Fruit fly (Drosophila melanogaster) whole organism, embryonic: ENCODE data around the gene CG43338.
A peak's percentile ranks its signal among the peaks of the same experiment; 100 is the strongest.

Source experiments
- Awh ChIP-seq: fragments of 200-800 bp; sonication (Bioruptor generic); IDR thresholded peaks from 2 replicates; pipeline ENCODE4, ENCODE4 v1.3.6; 2022; ENCODE audit warnings: missing biosample characterization, missing genetic modification characterization
- CG10321 ChIP-seq: fragments of 200-800 bp; sonication (Bioruptor generic); IDR thresholded peaks from 2 replicates; pipeline ENCODE4 v1.3.6; 2022; ENCODE audit warnings: missing biosample characterization, missing genetic modification characterization
- CG10431 ChIP-seq: fragments of 200-800 bp; sonication (Bioruptor generic); optimal IDR thresholded peaks from 3 replicates; lab custom pipeline; 2018; ENCODE audit warnings: missing biosample characterization, mild to moderate bottlenecking, missing genetic modification characterization
- CG12071 ChIP-seq: fragments of 200-800 bp; sonication (Bioruptor generic); optimal IDR thresholded peaks from 3 replicates; lab custom pipeline; 2018; ENCODE audit warnings: missing biosample characterization, mild to moderate bottlenecking, missing genetic modification characterization
- CG15269 ChIP-seq: fragments of 200-800 bp; sonication (Bioruptor generic); optimal IDR thresholded peaks from 2 replicates; lab custom pipeline; 2018; ENCODE audit warnings: missing biosample characterization, mild to moderate bottlenecking, missing genetic modification characterization, moderate library complexity
- CG16813 ChIP-seq: fragments of 200-800 bp; sonication (Bioruptor generic); IDR thresholded peaks from 3 replicates; pipeline ENCODE4 v1.3.6; 2022; ENCODE audit warnings: missing biosample characterization, missing genetic modification characterization; ENCODE audit not compliant: partially characterized antibody
- CG16815 ChIP-seq: fragments of 200-800 bp; sonication (Bioruptor generic); optimal IDR thresholded peaks from 3 replicates; lab custom pipeline; 2017; ENCODE audit warnings: missing biosample characterization, mild to moderate bottlenecking, missing genetic modification characterization
- CG17186 ChIP-seq: fragments of 200-800 bp; sonication (Bioruptor generic); optimal IDR thresholded peaks from 3 replicates; lab custom pipeline; 2017; ENCODE audit warnings: missing biosample characterization, missing genetic modification reagents, missing genetic modification characterization
- CG2129 ChIP-seq: fragments of 200-800 bp; sonication (Bioruptor generic); IDR thresholded peaks from 2 replicates; pipeline ENCODE4 v1.3.6; 2022; ENCODE audit warnings: missing biosample characterization, missing genetic modification characterization; ENCODE audit not compliant: partially characterized antibody
- CG3726 ChIP-seq: fragments of 200-800 bp; sonication (Bioruptor generic); IDR thresholded peaks from 3 replicates; pipeline ENCODE4, ENCODE4 v1.3.6; 2022; ENCODE audit warnings: missing biosample characterization, missing genetic modification characterization
- CG4328 ChIP-seq: fragments of 200-800 bp; sonication (Bioruptor generic); optimal IDR thresholded peaks from 3 replicates; lab custom pipeline; 2017; ENCODE audit warnings: missing biosample characterization, missing genetic modification reagents, missing genetic modification characterization
- CG4707 ChIP-seq: fragments of 200-800 bp; sonication (Bioruptor generic); optimal IDR thresholded peaks from 2 replicates; lab custom pipeline; 2018; ENCODE audit warnings: missing biosample characterization, mild to moderate bottlenecking, missing genetic modification characterization, moderate library complexity
- CG4820 ChIP-seq: fragments of 200-800 bp; sonication (Bioruptor generic); optimal IDR thresholded peaks from 3 replicates; lab custom pipeline; 2016; ENCODE audit warnings: missing biosample characterization, missing genetic modification characterization
- CG5245 ChIP-seq: fragments of 200-800 bp; sonication (Bioruptor generic); optimal IDR thresholded peaks from 3 replicates; lab custom pipeline; 2016; ENCODE audit warnings: missing biosample characterization, missing genetic modification characterization
- CG6813 ChIP-seq: fragments of 200-800 bp; sonication (Bioruptor generic); optimal IDR thresholded peaks from 2 replicates; lab custom pipeline; 2017; ENCODE audit warnings: missing biosample characterization, missing genetic modification characterization, mild to moderate bottlenecking, moderate library complexity, missing genetic modification reagents
- CG6854 ChIP-seq: fragments of 200-800 bp; sonication (Bioruptor generic); optimal IDR thresholded peaks from 3 replicates; lab custom pipeline; 2017; ENCODE audit warnings: missing biosample characterization, mild to moderate bottlenecking, missing genetic modification characterization
- CG7271 ChIP-seq: fragments of 200-800 bp; sonication (Bioruptor generic); optimal IDR thresholded peaks from 2 replicates; lab custom pipeline; 2018; ENCODE audit warnings: missing biosample characterization, mild to moderate bottlenecking, missing genetic modification characterization, moderate library complexity
- CG7963 ChIP-seq: fragments of 200-800 bp; sonication (Bioruptor generic); IDR thresholded peaks from 3 replicates; pipeline ENCODE4 v1.3.6; 2022; ENCODE audit warnings: missing biosample characterization, missing genetic modification characterization; ENCODE audit not compliant: partially characterized antibody
- CG9437 ChIP-seq: fragments of 200-800 bp; sonication (Bioruptor generic); optimal IDR thresholded peaks from 2 replicates; lab custom pipeline; 2018; ENCODE audit warnings: missing biosample characterization, mild to moderate bottlenecking, missing genetic modification characterization
- CG9727 ChIP-seq: fragments of 200-800 bp; sonication (Bioruptor generic); optimal IDR thresholded peaks from 3 replicates; lab custom pipeline; 2017; ENCODE audit warnings: missing biosample characterization, mild to moderate bottlenecking, missing genetic modification characterization
- Dbx ChIP-seq: fragments of 200-800 bp; sonication (Bioruptor generic); IDR thresholded peaks from 3 replicates; pipeline ENCODE4 v1.3.6; 2022; ENCODE audit warnings: missing biosample characterization, missing genetic modification characterization
- Deaf1 ChIP-seq: fragments of 200-800 bp; optimal IDR thresholded peaks from 3 replicates; lab custom pipeline; 2019; ENCODE audit warnings: missing biosample characterization, mild to moderate bottlenecking, missing genetic modification characterization, moderate library complexity
- E2f1 ChIP-seq: fragments of 200-800 bp; sonication (Bioruptor generic); IDR thresholded peaks from 2 replicates; pipeline ENCODE4 v1.3.6; 2022; ENCODE audit warnings: missing biosample characterization, missing genetic modification characterization
- HLH4C ChIP-seq: fragments of 200-800 bp; sonication (Bioruptor generic); IDR thresholded peaks from 3 replicates; pipeline ENCODE4 v1.3.6; 2022; ENCODE audit warnings: missing biosample characterization, missing genetic modification characterization; ENCODE audit not compliant: partially characterized antibody
- MBD-R2 ChIP-seq: fragments of 200-800 bp; sonication (Bioruptor generic); IDR thresholded peaks from 2 replicates; pipeline ENCODE4 v1.3.6; 2022; ENCODE audit warnings: missing biosample characterization, missing genetic modification characterization
- MTF-1 ChIP-seq: fragments of 200-800 bp; sonication (Bioruptor generic); optimal IDR thresholded peaks from 2 replicates; lab custom pipeline; 2018; ENCODE audit warnings: missing biosample characterization, mild to moderate bottlenecking, missing genetic modification characterization, borderline replicate concordance
- Mad ChIP-seq: fragments of 200-800 bp; sonication (Bioruptor generic); optimal IDR thresholded peaks from 2 replicates; lab custom pipeline; 2016; ENCODE audit warnings: missing biosample characterization, missing genetic modification characterization
- Myb ChIP-seq: fragments of 200-800 bp; sonication (Bioruptor generic); optimal IDR thresholded peaks from 2 replicates; lab custom pipeline; 2016; ENCODE audit warnings: missing biosample characterization, missing genetic modification characterization
- Oaz ChIP-seq: fragments of 200-800 bp; sonication (Bioruptor generic); IDR thresholded peaks from 2 replicates; pipeline ENCODE4 v1.3.6; 2022; ENCODE audit warnings: missing biosample characterization, missing genetic modification characterization
- Sox100B ChIP-seq: fragments of 200-800 bp; sonication (Bioruptor generic); optimal IDR thresholded peaks from 3 replicates; lab custom pipeline; 2018; ENCODE audit warnings: missing biosample characterization, mild to moderate bottlenecking, missing genetic modification characterization
- Sry-δ ChIP-seq: fragments of 200-800 bp; sonication (Bioruptor generic); optimal IDR thresholded peaks from 2 replicates; lab custom pipeline; 2016; ENCODE audit warnings: missing biosample characterization, missing genetic modification characterization
- Trl ChIP-seq, 3 experiments: fragments of >200 bp in 2 of 3; fragments of 200-800 bp in 1 of 3; sonication (Bioruptor generic) in 1 of 3; optimal IDR thresholded peaks; 2 replicates in 1 of 3; 3 replicates in 2 of 3; lab custom pipeline; 2016 to 2017; ENCODE audit warnings: missing biosample characterization in 1 of 3, missing genetic modification characterization in 1 of 3
- ash1 ChIP-seq: fragments of 200-800 bp; sonication (Bioruptor generic); optimal IDR thresholded peaks from 2 replicates; lab custom pipeline; 2018; ENCODE audit warnings: missing biosample characterization, mild to moderate bottlenecking, missing genetic modification characterization
- cato ChIP-seq: fragments of 200-800 bp; sonication (Bioruptor generic); optimal IDR thresholded peaks from 2 replicates; lab custom pipeline; 2016; ENCODE audit warnings: missing biosample characterization, missing genetic modification characterization, borderline replicate concordance
- crc ChIP-seq: fragments of 200-800 bp; sonication (Bioruptor generic); optimal IDR thresholded peaks from 2 replicates; lab custom pipeline; 2016; ENCODE audit warnings: missing biosample characterization, missing genetic modification characterization
- ftz-f1 ChIP-seq: fragments of 200-800 bp; sonication (Bioruptor generic); optimal IDR thresholded peaks from 2 replicates; lab custom pipeline; 2016; ENCODE audit warnings: missing biosample characterization, missing genetic modification characterization
- gfzf ChIP-seq: fragments of 200-800 bp; sonication (Bioruptor generic); optimal IDR thresholded peaks from 2 replicates; lab custom pipeline; 2016; ENCODE audit warnings: missing biosample characterization, mild to moderate bottlenecking, missing genetic modification characterization, moderate library complexity
- hkb ChIP-seq, 2 experiments: fragments of 200-800 bp in 1 of 2; fragments of >200 bp in 1 of 2; sonication (Bioruptor generic) in 1 of 2; IDR thresholded peaks in 1 of 2; optimal IDR thresholded peaks in 1 of 2; 2 replicates each; pipeline versions ENCODE4 v1.3.6 to Lab custom; 2017 to 2022; ENCODE audit warnings: missing biosample characterization in 1 of 2, missing genetic modification characterization in 1 of 2
- jing ChIP-seq: fragments of 200-800 bp; sonication (Bioruptor generic); optimal IDR thresholded peaks from 2 replicates; lab custom pipeline; 2018; ENCODE audit warnings: missing biosample characterization, mild to moderate bottlenecking, missing genetic modification characterization
- knrl ChIP-seq: fragments of 200-800 bp; sonication (Bioruptor generic); IDR thresholded peaks from 3 replicates; pipeline ENCODE4 v1.3.6; 2022; ENCODE audit warnings: missing biosample characterization, missing genetic modification characterization; ENCODE audit not compliant: partially characterized antibody
- oc ChIP-seq: fragments of 200-800 bp; sonication (Bioruptor generic); optimal IDR thresholded peaks from 2 replicates; lab custom pipeline; 2018; ENCODE audit warnings: missing biosample characterization, mild to moderate bottlenecking, missing genetic modification characterization, moderate library complexity
- otp ChIP-seq: fragments of 200-800 bp; sonication (Bioruptor generic); IDR thresholded peaks from 3 replicates; pipeline ENCODE4, ENCODE4 v1.3.6; 2022; ENCODE audit warnings: missing biosample characterization, missing genetic modification characterization
- pan ChIP-seq, 4 experiments: fragments of >200 bp in 3 of 4; fragments of 200-800 bp in 1 of 4; sonication (Bioruptor generic) in 1 of 4; optimal IDR thresholded peaks in 3 of 4; IDR thresholded peaks in 1 of 4; 2 replicates each; pipeline versions ENCODE4 v1.3.6 to Lab custom; 2017 to 2022; ENCODE audit warnings: missing biosample characterization in 2 of 4, missing genetic modification characterization in 2 of 4, mixed read lengths in 1 of 4
- pnt ChIP-seq: fragments of 200-800 bp; sonication (Bioruptor generic); optimal IDR thresholded peaks from 3 replicates; lab custom pipeline; 2016; ENCODE audit warnings: missing biosample characterization, missing genetic modification characterization
- row ChIP-seq: fragments of 200-800 bp; sonication (Bioruptor generic); IDR thresholded peaks from 3 replicates; pipeline ENCODE4 v1.3.6; 2022; ENCODE audit warnings: missing biosample characterization, missing genetic modification characterization
- sr ChIP-seq: fragments of 200-800 bp; sonication (Bioruptor generic); IDR thresholded peaks from 3 replicates; pipeline ENCODE4 v1.3.6; 2022; ENCODE audit warnings: missing biosample characterization, missing genetic modification characterization
- ssp ChIP-seq: fragments of 200-800 bp; sonication (Bioruptor generic); IDR thresholded peaks from 2 replicates; pipeline ENCODE4 v1.3.6; 2022; ENCODE audit warnings: missing biosample characterization, missing genetic modification characterization
- trh ChIP-seq: fragments of 200-800 bp; sonication (Bioruptor generic); optimal IDR thresholded peaks from 2 replicates; lab custom pipeline; 2016; ENCODE audit warnings: missing biosample characterization, missing genetic modification characterization
- wek ChIP-seq: fragments of 200-800 bp; sonication (Bioruptor generic); optimal IDR thresholded peaks from 3 replicates; lab custom pipeline; 2018; ENCODE audit warnings: missing biosample characterization, mild to moderate bottlenecking, missing genetic modification characterization, moderate library complexity

The CG43338 gene

DNA sequence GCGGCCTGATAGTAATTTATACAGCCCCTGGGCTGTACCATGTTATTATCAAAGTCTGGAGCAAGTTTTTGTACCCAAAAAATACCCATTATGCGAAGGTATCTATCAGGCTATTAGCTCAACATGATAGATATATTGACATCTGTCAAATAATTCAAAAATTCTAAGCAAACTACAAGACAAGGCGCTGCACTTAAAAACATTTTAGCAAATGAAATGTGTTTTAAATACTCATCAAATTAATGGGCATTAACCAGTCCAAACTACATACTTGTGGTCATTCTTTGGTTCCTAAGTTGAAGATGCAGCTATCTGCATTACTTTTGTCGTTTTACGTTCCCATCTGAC, 17.7 kb downstream of the CG43338 start:
- TF ChIP-seq hkb (optimal IDR thresholded peaks at IDR 0.05; lab: Kevin White, UChicago) (no peak), hkb (GFP tag; IDR thresholded peaks at IDR 0.05; lab: Robert Waterston, UW) (peak; percentile 67; the same call in 1 of the 2 replicates), knrl (GFP tag; lab: Robert Waterston, UW) (no peak), Dbx (GFP tag; lab: Robert Waterston, UW) (no peak), wek (GFP tag; lab: Kevin White, UChicago) (no peak), row (GFP tag; lab: Robert Waterston, UW) (peak; percentile 71), ftz-f1 (no peak), CG12071 (GFP tag; lab: Kevin White, UChicago) (peak; percentile 51), Sox100B (peak; percentile 55), CG9727 (GFP tag; lab: Kevin White, UChicago) (peak; percentile 79), MBD-R2 (GFP tag; lab: Robert Waterston, UW) (no peak), CG4820 (GFP tag; lab: Kevin White, UChicago) (peak; percentile 85), sr (no peak), Oaz (GFP tag; lab: Robert Waterston, UW) (no peak), otp (peak; percentile 75; the same call in 2 of the 3 replicates), Mad (peak; percentile 23), CG6854 (GFP tag; lab: Kevin White, UChicago) (no peak), cato (GFP tag; lab: Kevin White, UChicago) (no peak), CG17186 (GFP tag; lab: Kevin White, UChicago) (peak; percentile 20), pnt (GFP tag; lab: Kevin White, UChicago) (peak; percentile 33), Deaf1 (tag; lab: Kevin White, UChicago) (no peak), CG5245 (peak; percentile 86), Trl (optimal IDR thresholded peaks at IDR 0.05; lab: Kevin White, UChicago) (no peak), Trl (GFP tag; optimal IDR thresholded peaks at IDR 0.05; lab: Kevin White, UChicago) (peak; percentile 57), CG16815 (GFP tag; lab: Kevin White, UChicago) (no peak), pan (optimal IDR thresholded peaks at IDR 0.05; lab: Kevin White, UChicago) (no peak), pan (GFP tag; optimal IDR thresholded peaks at IDR 0.05 in 1 of 2, IDR thresholded peaks at IDR 0.05 in 1 of 2) (peak in 1 of 2 experiments; percentile 72), Myb (GFP tag; lab: Kevin White, UChicago) (no peak), trh (GFP tag; lab: Kevin White, UChicago) (peak; percentile 34), CG3726 (GFP tag; lab: Robert Waterston, UW) (peak; percentile 48; the same call in 1 of the 3 replicates), crc (GFP tag; lab: Kevin White, UChicago) (peak; percentile 30), CG10431 (GFP tag; lab: Kevin White, UChicago) (no peak), CG4707 (GFP tag; lab: Kevin White, UChicago) (peak; percentile 62), CG4328 (GFP tag; lab: Kevin White, UChicago) (no peak), MTF-1 (peak; percentile 40), CG16813 (GFP tag; lab: Robert Waterston, UW) (no peak), Awh (peak; percentile 76), ssp (GFP tag; lab: Robert Waterston, UW) (peak; percentile 69), CG9437 (no peak), CG6813 (GFP tag; lab: Kevin White, UChicago) (peak; percentile 56), oc (peak; percentile 70), CG7963 (GFP tag; lab: Robert Waterston, UW) (no peak), E2f1 (GFP tag; lab: Robert Waterston, UW) (peak; percentile 58), gfzf (GFP tag; lab: Kevin White, UChicago) (no peak), Sry-δ (GFP tag; lab: Kevin White, UChicago) (peak; percentile 47), jing (GFP tag; lab: Kevin White, UChicago) (peak; percentile 72), CG2129 (GFP tag; lab: Robert Waterston, UW) (no peak), CG7271 (peak; percentile 51), ash1 (GFP tag; lab: Kevin White, UChicago) (no peak), CG10321 (no peak), HLH4C (no peak), CG15269 (tag; lab: Kevin White, UChicago) (peak; percentile 62)
